Worm (Caenorhabditis elegans): ENCODE data around the gene R01H2.4.

Gene R01H2.4

DNA sequence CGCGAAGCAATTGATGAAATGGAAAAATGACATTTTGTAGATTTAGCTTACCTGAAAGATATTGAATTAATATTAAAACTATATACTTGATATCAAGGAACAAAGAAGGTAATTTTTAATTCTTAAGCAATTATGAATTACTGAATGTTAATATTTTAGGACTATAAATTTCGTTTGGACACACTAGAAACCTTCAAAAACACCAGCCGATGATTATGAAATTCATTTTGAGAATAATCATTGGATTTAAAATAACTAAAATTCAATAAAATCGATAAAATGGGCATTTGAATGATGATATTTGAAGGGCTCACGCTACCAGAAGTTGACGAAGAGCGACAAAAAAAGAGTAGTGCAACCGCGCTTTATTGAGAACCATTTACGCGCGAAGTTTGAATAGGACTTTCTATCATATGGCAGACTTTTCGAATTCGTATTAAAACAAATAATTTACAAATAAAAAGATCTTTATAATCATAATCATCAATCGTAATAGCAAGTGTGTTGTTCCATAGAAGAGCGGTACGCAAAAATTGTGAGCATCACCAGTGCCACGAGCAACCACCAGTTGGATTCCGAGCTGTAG lies 9.8 kb upstream of the R01H2.4 start, which contains the start of gene ZK418.5:
Gene ZK418.5 (minus strand): TSS at position 51 of the 586 bp plus-strand sequence.
- no peak for TF ChIP-seq T22C8.4 (GFP tag; IDR thresholded peaks at IDR 0.05)
- no peak for TF ChIP-seq flt-1 (GFP tag; IDR thresholded peaks at IDR 0.05)
- no peak for TF ChIP-seq klf-2 (GFP tag; conservative IDR thresholded peaks at IDR 0.05)
- TF ChIP-seq med-1 (GFP tag; optimal IDR thresholded peaks at IDR 0.05; ENCODE audit: insufficient read depth), result no peak
- no peak for TF ChIP-seq ref-1 (GFP tag; conservative IDR thresholded peaks at IDR 0.05)
- no peak for TF ChIP-seq ztf-29 (GFP tag; IDR thresholded peaks at IDR 0.05)
- TF ChIP-seq tab-1 (GFP tag; IDR thresholded peaks at IDR 0.05), result no peak
- TF ChIP-seq cog-1 (tag; optimal IDR thresholded peaks at IDR 0.05), result no peak
- TF ChIP-seq ztf-23 (GFP tag; IDR thresholded peaks at IDR 0.05), result no peak

- TF ChIP-seq med-1 (GFP tag; optimal IDR thresholded peaks at IDR 0.05; ENCODE audit: insufficient read depth) (no peak), cog-1 (tag; optimal IDR thresholded peaks at IDR 0.05) (no peak), klf-2 (GFP tag; conservative IDR thresholded peaks at IDR 0.05) (no peak)
Observed at ce11 chrIII:7072452-7072851, 8.4 kb upstream of the R01H2.4 start, which contains the start of gene lin-37. Gene lin-37, minus strand, starts transcription at chrIII:7072552.

- no peak for TF ChIP-seq ztf-29 (GFP tag; IDR thresholded peaks at IDR 0.05)
- no peak for TF ChIP-seq ref-1 (GFP tag; conservative IDR thresholded peaks at IDR 0.05)
Observed at ce11 chrIII:7069981-7070380, 5.9 kb upstream of the R01H2.4 start, which contains the start of gene tmem-17. Gene tmem-17, plus strand, starts transcription at chrIII:7070281.

DNA sequence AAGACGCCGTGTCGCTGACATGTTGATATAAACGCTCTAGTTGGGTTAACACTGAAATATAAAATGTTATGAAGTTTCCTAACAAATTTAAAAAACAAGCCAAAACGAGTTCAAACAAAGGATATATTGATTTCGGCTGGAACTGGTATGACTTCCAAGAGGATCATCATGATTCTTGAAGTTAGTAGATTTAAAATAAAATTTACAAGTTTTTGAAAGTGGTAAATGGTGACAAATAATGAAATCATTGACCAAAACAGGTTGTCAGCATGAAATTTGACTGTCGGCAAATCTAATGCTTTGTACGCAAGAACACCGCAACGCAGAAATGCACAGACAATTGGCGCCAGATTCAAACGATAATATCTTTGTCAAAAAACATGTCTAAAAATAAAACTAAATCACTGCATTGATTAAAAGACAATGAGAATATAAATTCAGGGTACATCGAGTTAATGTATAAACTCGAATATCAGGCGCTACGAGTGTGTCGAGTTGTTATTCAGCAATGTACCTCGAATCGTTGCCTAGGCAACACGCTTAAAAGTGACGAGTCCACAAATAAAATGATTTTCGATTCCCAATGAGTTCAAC lies 4.5 kb upstream of the R01H2.4 start, which contains the start of the genes ubc-18 and R01H2.8:
Gene ubc-18 (minus strand): TSS at position 51 of the 594 bp plus-strand sequence.
Gene R01H2.8 (plus strand): TSS at position 544 of the 594 bp plus-strand sequence.
- TF ChIP-seq ztf-29 (GFP tag; IDR thresholded peaks at IDR 0.05), result no peak
- TF ChIP-seq ztf-23 (GFP tag; IDR thresholded peaks at IDR 0.05), result no peak
- no peak for TF ChIP-seq cog-1 (tag; optimal IDR thresholded peaks at IDR 0.05)
- TF ChIP-seq T22C8.4 (GFP tag; IDR thresholded peaks at IDR 0.05), result no peak
- no peak for TF ChIP-seq tab-1 (GFP tag; IDR thresholded peaks at IDR 0.05)
- no peak for TF ChIP-seq med-1 (GFP tag; optimal IDR thresholded peaks at IDR 0.05; ENCODE audit: insufficient read depth)
- TF ChIP-seq ref-1 (GFP tag; conservative IDR thresholded peaks at IDR 0.05), result no peak
- TF ChIP-seq flt-1 (GFP tag; IDR thresholded peaks at IDR 0.05), result no peak
- no peak for TF ChIP-seq klf-2 (GFP tag; conservative IDR thresholded peaks at IDR 0.05)

DNA sequence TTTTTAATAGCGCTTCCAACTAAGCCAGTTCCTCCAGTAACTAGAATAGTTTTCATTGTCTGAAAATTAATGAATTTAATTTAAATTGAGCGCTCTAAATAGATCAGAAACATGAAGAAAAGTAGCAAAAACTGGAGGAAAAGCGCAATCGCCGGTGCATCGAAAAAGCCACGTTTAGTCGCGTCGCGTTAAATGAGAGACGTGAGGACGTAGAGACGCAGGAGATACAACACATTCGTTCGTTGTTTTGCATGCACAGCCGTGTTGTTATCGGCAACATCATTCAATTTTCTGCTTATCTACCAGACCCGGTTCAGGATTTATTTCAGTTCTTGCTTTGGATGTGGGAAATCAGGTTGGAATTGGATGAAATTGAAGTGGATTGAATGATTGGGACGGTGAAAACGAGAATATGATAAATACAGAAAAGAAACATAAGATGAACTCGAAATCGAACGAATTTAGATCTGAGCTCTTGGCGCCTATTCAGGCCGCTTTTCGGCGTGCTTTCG lies 3.4 kb upstream of the R01H2.4 start, which contains the start of gene ger-1:
Gene ger-1 (minus strand): TSS at position 93 of the 512 bp plus-strand sequence.
- no peak for TF ChIP-seq tab-1 (GFP tag; IDR thresholded peaks at IDR 0.05)
- no peak for TF ChIP-seq klf-2 (GFP tag; conservative IDR thresholded peaks at IDR 0.05)
- no peak for TF ChIP-seq med-1 (GFP tag; optimal IDR thresholded peaks at IDR 0.05; ENCODE audit: insufficient read depth)
- no peak for TF ChIP-seq ref-1 (GFP tag; conservative IDR thresholded peaks at IDR 0.05)
- TF ChIP-seq flt-1 (GFP tag; IDR thresholded peaks at IDR 0.05), result no peak
- TF ChIP-seq T22C8.4 (GFP tag; IDR thresholded peaks at IDR 0.05), result no peak
- TF ChIP-seq ztf-23 (GFP tag; IDR thresholded peaks at IDR 0.05), result no peak
- no peak for TF ChIP-seq ztf-29 (GFP tag; IDR thresholded peaks at IDR 0.05)
- no peak for TF ChIP-seq cog-1 (tag; optimal IDR thresholded peaks at IDR 0.05)

- TF ChIP-seq tab-1 (GFP tag; IDR thresholded peaks at IDR 0.05) (no peak), klf-2 (GFP tag; conservative IDR thresholded peaks at IDR 0.05) (no peak), ref-1 (GFP tag; conservative IDR thresholded peaks at IDR 0.05) (no peak), ztf-23 (GFP tag; IDR thresholded peaks at IDR 0.05) (no peak), ztf-29 (GFP tag; IDR thresholded peaks at IDR 0.05) (no peak), flt-1 (GFP tag; IDR thresholded peaks at IDR 0.05) (no peak), T22C8.4 (GFP tag; IDR thresholded peaks at IDR 0.05) (no peak), med-1 (GFP tag; optimal IDR thresholded peaks at IDR 0.05; ENCODE audit: insufficient read depth) (no peak), cog-1 (tag; optimal IDR thresholded peaks at IDR 0.05) (no peak)
Observed at ce11 chrIII:7063061-7063460, 1.0 kb downstream of the R01H2.4 start.

DNA sequence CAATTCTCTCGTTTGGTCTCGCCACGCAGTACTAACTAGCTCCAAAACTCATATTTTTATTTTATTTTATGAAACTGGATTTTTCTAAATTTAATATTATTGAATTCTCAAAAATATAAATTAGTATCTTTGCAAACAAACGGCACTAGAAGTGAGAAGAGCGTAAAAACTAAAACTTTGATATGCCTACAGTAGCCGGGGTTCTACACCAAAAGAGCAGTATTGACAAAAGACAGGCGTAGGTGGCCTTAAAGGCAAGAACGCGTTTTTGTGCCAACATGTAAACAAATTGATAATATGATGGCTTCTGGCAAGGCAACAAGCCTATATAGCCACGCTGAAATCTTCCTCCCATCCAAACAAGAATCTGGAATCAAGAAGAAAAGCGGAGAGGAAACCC lies 1.5 kb downstream of the R01H2.4 start, which contains the start of gene R01H2.1:
Gene R01H2.1 (plus strand): TSS at position 301 of the 400 bp plus-strand sequence.
- TF ChIP-seq tab-1 (GFP tag; IDR thresholded peaks at IDR 0.05) (no peak), med-1 (GFP tag; optimal IDR thresholded peaks at IDR 0.05; ENCODE audit: insufficient read depth) (no peak), ztf-29 (GFP tag; IDR thresholded peaks at IDR 0.05) (no peak), cog-1 (tag; optimal IDR thresholded peaks at IDR 0.05) (no peak), flt-1 (GFP tag; IDR thresholded peaks at IDR 0.05) (no peak), klf-2 (GFP tag; conservative IDR thresholded peaks at IDR 0.05) (no peak), ztf-23 (GFP tag; IDR thresholded peaks at IDR 0.05) (no peak), T22C8.4 (GFP tag; IDR thresholded peaks at IDR 0.05) (no peak), ref-1 (GFP tag; conservative IDR thresholded peaks at IDR 0.05) (no peak)

DNA sequence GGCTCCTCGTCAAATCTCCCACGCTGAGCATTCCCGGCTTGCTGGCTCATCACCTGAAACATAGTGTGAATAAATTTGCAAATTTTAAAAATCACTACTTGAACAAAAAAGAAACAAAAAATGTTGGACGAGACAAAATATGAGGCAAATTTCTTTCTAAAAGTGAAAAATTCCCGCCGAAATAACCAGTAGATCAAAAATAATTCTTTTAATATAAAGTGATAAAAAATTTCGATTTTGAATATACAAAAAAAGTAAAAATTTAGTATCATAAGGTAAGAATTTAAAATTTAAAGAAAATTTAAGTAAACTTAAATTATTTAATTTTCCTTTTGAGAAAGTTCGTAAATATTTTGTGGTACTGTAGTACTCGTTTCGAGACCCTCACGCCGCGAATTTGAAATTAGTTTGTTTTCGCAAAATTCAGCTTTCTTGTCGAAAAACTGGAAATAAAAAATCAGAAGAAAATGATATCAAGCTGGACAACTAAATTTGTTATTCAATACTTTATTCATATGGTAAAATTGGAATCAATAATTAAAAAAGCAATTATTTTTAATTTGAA lies 3.5 kb downstream of the R01H2.4 start, which contains the start of gene egg-2:
Gene egg-2 (minus strand): TSS at position 53 of the 565 bp plus-strand sequence.
- TF ChIP-seq klf-2 (GFP tag; conservative IDR thresholded peaks at IDR 0.05) (no peak), flt-1 (GFP tag; IDR thresholded peaks at IDR 0.05) (no peak), tab-1 (GFP tag; IDR thresholded peaks at IDR 0.05) (no peak), ztf-23 (GFP tag; IDR thresholded peaks at IDR 0.05) (no peak), T22C8.4 (GFP tag; IDR thresholded peaks at IDR 0.05) (no peak), ztf-29 (GFP tag; IDR thresholded peaks at IDR 0.05) (no peak), ref-1 (GFP tag; conservative IDR thresholded peaks at IDR 0.05) (no peak), med-1 (GFP tag; optimal IDR thresholded peaks at IDR 0.05; ENCODE audit: insufficient read depth) (no peak), cog-1 (tag; optimal IDR thresholded peaks at IDR 0.05) (no peak)

- TF ChIP-seq tab-1 (GFP tag; IDR thresholded peaks at IDR 0.05) (no peak), klf-2 (GFP tag; conservative IDR thresholded peaks at IDR 0.05) (no peak), flt-1 (GFP tag; IDR thresholded peaks at IDR 0.05) (no peak), ztf-23 (GFP tag; IDR thresholded peaks at IDR 0.05) (no peak), ref-1 (GFP tag; conservative IDR thresholded peaks at IDR 0.05) (no peak), cog-1 (tag; optimal IDR thresholded peaks at IDR 0.05) (no peak)
Observed at ce11 chrIII:7056241-7056640, 7.8 kb downstream of the R01H2.4 start, which contains the start of gene R01H2.2. Gene R01H2.2, plus strand, starts transcription at chrIII:7056541.

Data from whole organism, midembryonic.